Fruit fly (Drosophila melanogaster) whole organism, wandering third instar larva: Measurements from ENCODE around the gene Fign.

Source experiments
- Abd-B ChIP-seq: fragments of >200 bp; optimal IDR thresholded peaks from 2 replicates; lab custom pipeline; 2017; ENCODE audit warnings: missing biosample characterization, missing genetic modification characterization
- CG32264 ChIP-seq: fragments of 200-800 bp; sonication (Bioruptor generic); optimal IDR thresholded peaks from 2 replicates; lab custom pipeline; 2016; ENCODE audit warnings: missing biosample characterization, missing genetic modification characterization
- CG9705 ChIP-seq: fragments of 200-800 bp; sonication (Bioruptor generic); optimal IDR thresholded peaks from 2 replicates; lab custom pipeline; 2018; ENCODE audit warnings: missing biosample characterization, mild to moderate bottlenecking, missing genetic modification characterization
- CrebA ChIP-seq: fragments of 200-800 bp; sonication (Bioruptor generic); optimal IDR thresholded peaks from 2 replicates; lab custom pipeline; 2016; ENCODE audit warnings: missing biosample characterization, mild to moderate bottlenecking, missing genetic modification characterization, borderline replicate concordance
- Dfd ChIP-seq: fragments of >200 bp; optimal IDR thresholded peaks from 2 replicates; lab custom pipeline; 2017; ENCODE audit warnings: missing biosample characterization, missing genetic modification characterization
- Dif ChIP-seq: fragments of 200-275, 200-300 bp; sonication (Bioruptor generic); optimal IDR thresholded peaks from 2 replicates; lab custom pipeline; 2018; ENCODE audit warnings: missing biosample characterization, missing genetic modification characterization; ENCODE audit not compliant: partially characterized antibody
- GATAd ChIP-seq: sonication (Bioruptor generic); optimal IDR thresholded peaks from 2 replicates; lab custom pipeline; 2016; ENCODE audit warnings: missing biosample characterization, missing genetic modification characterization
- HLH106 ChIP-seq: fragments of 200-800 bp; optimal IDR thresholded peaks from 3 replicates; lab custom pipeline; 2019; ENCODE audit warnings: missing biosample characterization, mild to moderate bottlenecking, missing genetic modification characterization, moderate library complexity
- Hnf4 ChIP-seq: fragments of 200-800 bp; sonication (Bioruptor generic); optimal IDR thresholded peaks from 2 replicates; lab custom pipeline; 2016; ENCODE audit warnings: missing biosample characterization, mild to moderate bottlenecking, missing genetic modification characterization
- Hr78 ChIP-seq: fragments of >200 bp; optimal IDR thresholded peaks from 2 replicates; lab custom pipeline; 2017; ENCODE audit warnings: missing biosample characterization, missing genetic modification characterization
- Hr83 ChIP-seq: fragments of 200-300 bp; sonication (Bioruptor generic); optimal IDR thresholded peaks from 2 replicates; lab custom pipeline; 2016; ENCODE audit warnings: missing biosample characterization, mild to moderate bottlenecking, missing genetic modification characterization, moderate library complexity; ENCODE audit not compliant: poor library complexity, severe bottlenecking
- Jra ChIP-seq: sonication (Bioruptor generic); optimal IDR thresholded peaks from 2 replicates; lab custom pipeline; 2016; ENCODE audit warnings: missing biosample characterization, missing genetic modification characterization
- Mio ChIP-seq: sonication (Bioruptor generic); optimal IDR thresholded peaks from 2 replicates; lab custom pipeline; 2016; ENCODE audit warnings: missing biosample characterization, missing genetic modification characterization
- Myc ChIP-seq: fragments of >200 bp; optimal IDR thresholded peaks from 2 replicates; lab custom pipeline; 2017
- N ChIP-seq: fragments of >200 bp; optimal IDR thresholded peaks from 2 replicates; lab custom pipeline; 2018; ENCODE audit warnings: missing biosample characterization, missing external identifiers, missing genetic modification characterization
- OdsH ChIP-seq: fragments of 200-800 bp; sonication (Bioruptor generic); optimal IDR thresholded peaks from 2 replicates; lab custom pipeline; 2016; ENCODE audit warnings: missing biosample characterization, mild to moderate bottlenecking, missing genetic modification characterization
- Rel ChIP-seq, 2 experiments: fragments of 200-800 bp; sonication (Bioruptor generic) in 1 of 2; optimal IDR thresholded peaks; 2 replicates in 1 of 2; 3 replicates in 1 of 2; lab custom pipeline; 2016 to 2019; ENCODE audit warnings: mild to moderate bottlenecking in 2 of 2, missing biosample characterization in 2 of 2, missing genetic modification characterization in 2 of 2, moderate library complexity in 1 of 2
- Sp1 ChIP-seq: fragments of 200-800 bp; sonication (Bioruptor generic); optimal IDR thresholded peaks from 3 replicates; lab custom pipeline; 2019; ENCODE audit warnings: missing biosample characterization, mild to moderate bottlenecking, missing genetic modification characterization, moderate library complexity
- Vsx2 ChIP-seq: fragments of 200-300, 225-300 bp; sonication (Bioruptor generic); optimal IDR thresholded peaks from 2 replicates; lab custom pipeline; 2018; ENCODE audit warnings: missing biosample characterization, missing genetic modification characterization; ENCODE audit not compliant: partially characterized antibody
- br ChIP-seq: fragments of 200-800 bp; sonication (Bioruptor generic); optimal IDR thresholded peaks from 2 replicates; lab custom pipeline; 2016; ENCODE audit warnings: missing biosample characterization, missing genetic modification characterization
- brk ChIP-seq: fragments of 200-800 bp; sonication (Bioruptor generic); optimal IDR thresholded peaks from 2 replicates; lab custom pipeline; 2016; ENCODE audit warnings: missing biosample characterization, mild to moderate bottlenecking, missing genetic modification characterization
- dmrt93B ChIP-seq: fragments of 200-800 bp; sonication (Bioruptor generic); optimal IDR thresholded peaks from 2 replicates; lab custom pipeline; 2018; ENCODE audit warnings: missing biosample characterization, mild to moderate bottlenecking, missing genetic modification characterization
- dsf ChIP-seq: sonication (Bioruptor generic); optimal IDR thresholded peaks from 2 replicates; lab custom pipeline; 2016; ENCODE audit warnings: missing biosample characterization, missing genetic modification characterization, borderline replicate concordance
- ey ChIP-seq: fragments of 200-800 bp; sonication (Bioruptor generic); optimal IDR thresholded peaks from 2 replicates; lab custom pipeline; 2016; ENCODE audit warnings: missing biosample characterization, missing genetic modification characterization
- foxo ChIP-seq, 2 experiments: fragments of 200-800 bp; sonication (Bioruptor generic); optimal IDR thresholded peaks; 2 replicates in 1 of 2; 3 replicates in 1 of 2; lab custom pipeline; 2016 to 2017; ENCODE audit warnings: missing biosample characterization in 2 of 2, missing genetic modification characterization in 2 of 2
- fru ChIP-seq: fragments of 200-800 bp; sonication (Bioruptor generic); optimal IDR thresholded peaks from 3 replicates; lab custom pipeline; 2016; ENCODE audit warnings: missing biosample characterization, mild to moderate bottlenecking, missing genetic modification characterization
- h ChIP-seq: fragments of 200-800 bp; sonication (Bioruptor generic); optimal IDR thresholded peaks from 3 replicates; lab custom pipeline; 2016; ENCODE audit warnings: missing biosample characterization, mild to moderate bottlenecking, missing genetic modification characterization
- jim ChIP-seq: fragments of 175-275, 200-325 bp; sonication (Bioruptor generic); optimal IDR thresholded peaks from 2 replicates; lab custom pipeline; 2016; ENCODE audit warnings: missing biosample characterization, mild to moderate bottlenecking, missing genetic modification characterization
- lola ChIP-seq: fragments of >200 bp; optimal IDR thresholded peaks from 2 replicates; lab custom pipeline; 2017; ENCODE audit warnings: missing biosample characterization, missing genetic modification characterization
- pan ChIP-seq: fragments of >200 bp; optimal IDR thresholded peaks from 2 replicates; lab custom pipeline; 2017
- psq ChIP-seq: fragments of 200-800 bp; sonication (Bioruptor generic); optimal IDR thresholded peaks from 3 replicates; lab custom pipeline; 2017; ENCODE audit warnings: missing biosample characterization, mild to moderate bottlenecking, missing genetic modification characterization, moderate library complexity
- rgr ChIP-seq: fragments of 200-800 bp; sonication (Bioruptor generic); optimal IDR thresholded peaks from 3 replicates; lab custom pipeline; 2016; ENCODE audit warnings: missing biosample characterization, mild to moderate bottlenecking, missing genetic modification characterization
- sage ChIP-seq: fragments of 200-800 bp; sonication (Bioruptor generic); optimal IDR thresholded peaks from 2 replicates; lab custom pipeline; 2016; ENCODE audit warnings: missing biosample characterization, mild to moderate bottlenecking, missing genetic modification characterization
- sv ChIP-seq: fragments of 200-800 bp; sonication (Bioruptor generic); optimal IDR thresholded peaks from 3 replicates; lab custom pipeline; 2016; ENCODE audit warnings: missing biosample characterization, missing genetic modification characterization
- tai ChIP-seq: sonication (Bioruptor generic); optimal IDR thresholded peaks from 2 replicates; lab custom pipeline; 2016; ENCODE audit warnings: missing biosample characterization, missing genetic modification characterization
- usp ChIP-seq: fragments of >200 bp; optimal IDR thresholded peaks from 2 replicates; lab custom pipeline; 2017; ENCODE audit warnings: missing biosample characterization, missing genetic modification characterization
- woc ChIP-seq: sonication (Bioruptor generic); optimal IDR thresholded peaks from 2 replicates; lab custom pipeline; 2016; ENCODE audit warnings: missing biosample characterization, mild to moderate bottlenecking, missing genetic modification characterization

Fign gene

dm6 chr2L:3348146-3348747 is 28.6 kb upstream of the Fign start:
- TF ChIP-seq Vsx2 (GFP tag; lab: Kevin White, UChicago) (no peak), fru (GFP tag; lab: Kevin White, UChicago) (peak; percentile 79), pan (lab: Kevin White, UChicago) (no peak), psq (GFP tag; lab: Kevin White, UChicago) (peak; percentile 85), rgr (GFP tag; lab: Kevin White, UChicago) (peak; percentile 85), sv (GFP tag; lab: Kevin White, UChicago) (peak; percentile 7), CG32264 (peak; percentile 74), Hnf4 (peak; percentile 91), ey (peak; percentile 78), N (GFP tag; lab: Kevin White, UChicago) (no peak), tai (peak; percentile 89), GATAd (peak; percentile 63), sage (GFP tag; lab: Kevin White, UChicago) (peak; percentile 75), CG9705 (GFP tag; lab: Kevin White, UChicago) (peak; percentile 6), woc (GFP tag; lab: Kevin White, UChicago) (peak; percentile 70), Myc (lab: Kevin White, UChicago) (no peak), h (peak; percentile 87), br (GFP tag; lab: Kevin White, UChicago) (peak; percentile 88), jim (GFP tag; lab: Kevin White, UChicago) (no peak), Jra (GFP tag; lab: Kevin White, UChicago) (peak; percentile 77), brk (GFP tag; lab: Kevin White, UChicago) (peak; percentile 76), Mio (GFP tag; lab: Kevin White, UChicago) (peak; percentile 66), Rel (GFP tag; optimal IDR thresholded peaks at IDR 0.05; lab: Kevin White, UChicago) (no peak), Rel (tag; optimal IDR thresholded peaks at IDR 0.05; lab: Kevin White, UChicago) (peak; percentile 23), HLH106 (tag; lab: Kevin White, UChicago) (peak; percentile 82), Hr78 (GFP tag; lab: Kevin White, UChicago) (no peak), Sp1 (GFP tag; lab: Kevin White, UChicago) (peak; percentile 84), lola (GFP tag; lab: Kevin White, UChicago) (no peak), usp (no peak), Abd-B (GFP tag; lab: Kevin White, UChicago) (no peak), CrebA (GFP tag; lab: Kevin White, UChicago) (no peak), dmrt93B (GFP tag; lab: Kevin White, UChicago) (peak; percentile 67), OdsH (GFP tag; lab: Kevin White, UChicago) (peak; percentile 91), foxo (GFP tag; optimal IDR thresholded peaks at IDR 0.05; lab: Kevin White, UChicago) (peak; percentile 52 to 81)

- TF ChIP-seq foxo (GFP tag; optimal IDR thresholded peaks at IDR 0.05; lab: Kevin White, UChicago) (no peak), CG32264 (no peak), Myc (lab: Kevin White, UChicago) (no peak), psq (GFP tag; lab: Kevin White, UChicago) (no peak), tai (no peak), rgr (GFP tag; lab: Kevin White, UChicago) (no peak), GATAd (no peak), sage (GFP tag; lab: Kevin White, UChicago) (no peak), CrebA (GFP tag; lab: Kevin White, UChicago) (no peak), HLH106 (tag; lab: Kevin White, UChicago) (no peak), Hr83 (GFP tag; lab: Kevin White, UChicago) (no peak), sv (GFP tag; lab: Kevin White, UChicago) (no peak)
Measured at dm6 chr2L:3346483-3346839, 26.8 kb upstream of the Fign start.

dm6 chr2L:3345763-3346482 is 26.3 kb upstream of the Fign start:
- peak; percentile 81 for TF ChIP-seq HLH106 (tag; lab: Kevin White, UChicago)
- no peak for TF ChIP-seq jim (GFP tag; lab: Kevin White, UChicago)
- TF ChIP-seq brk (GFP tag; lab: Kevin White, UChicago): peak; percentile 85
- peak; percentile 85 for TF ChIP-seq CG32264
- TF ChIP-seq fru (GFP tag; lab: Kevin White, UChicago): peak; percentile 93
- peak; percentile 89 for TF ChIP-seq Jra (GFP tag; lab: Kevin White, UChicago)
- TF ChIP-seq rgr (GFP tag; lab: Kevin White, UChicago): peak; percentile 91
- TF ChIP-seq Myc (lab: Kevin White, UChicago): no peak
- no peak for TF ChIP-seq N (GFP tag; lab: Kevin White, UChicago)
- peak; percentile 98 for TF ChIP-seq psq (GFP tag; lab: Kevin White, UChicago)
- no peak for TF ChIP-seq Vsx2 (GFP tag; lab: Kevin White, UChicago)
- TF ChIP-seq Dfd (GFP tag; lab: Kevin White, UChicago): no peak
- peak; percentile 89 for TF ChIP-seq sage (GFP tag; lab: Kevin White, UChicago)
- peak; percentile 89 for TF ChIP-seq Hnf4
- TF ChIP-seq Sp1 (GFP tag; lab: Kevin White, UChicago): peak; percentile 75
- TF ChIP-seq sv (GFP tag; lab: Kevin White, UChicago): no peak
- peak; percentile 95 for TF ChIP-seq h
- TF ChIP-seq dsf (GFP tag; lab: Kevin White, UChicago): peak; percentile 21
- TF ChIP-seq GATAd: no peak
- TF ChIP-seq Mio (GFP tag; lab: Kevin White, UChicago): peak; percentile 34
- TF ChIP-seq pan (lab: Kevin White, UChicago): no peak
- TF ChIP-seq woc (GFP tag; lab: Kevin White, UChicago): peak; percentile 96
- TF ChIP-seq lola (GFP tag; lab: Kevin White, UChicago): no peak
- TF ChIP-seq ey: peak; percentile 95
- TF ChIP-seq dmrt93B (GFP tag; lab: Kevin White, UChicago): peak; percentile 68
- peak; percentile 79 for TF ChIP-seq tai
- peak; percentile 88 for TF ChIP-seq OdsH (GFP tag; lab: Kevin White, UChicago)
- TF ChIP-seq Dif: no peak
- TF ChIP-seq Hr83 (GFP tag; lab: Kevin White, UChicago): no peak
